Fruit fly (Drosophila melanogaster): ENCODE measurements around the gene CG17163.

Gene CG17163

dm6 chrX:23071237-23071688 lies 11.2 kb downstream of the CG17163 start:
- peak in 1 of 2 experiments; percentile 53 for TF ChIP-seq EcR (GFP tag; optimal IDR thresholded peaks at IDR 0.05)
- TF ChIP-seq pan (optimal IDR thresholded peaks at IDR 0.05) = no peak

DNA sequence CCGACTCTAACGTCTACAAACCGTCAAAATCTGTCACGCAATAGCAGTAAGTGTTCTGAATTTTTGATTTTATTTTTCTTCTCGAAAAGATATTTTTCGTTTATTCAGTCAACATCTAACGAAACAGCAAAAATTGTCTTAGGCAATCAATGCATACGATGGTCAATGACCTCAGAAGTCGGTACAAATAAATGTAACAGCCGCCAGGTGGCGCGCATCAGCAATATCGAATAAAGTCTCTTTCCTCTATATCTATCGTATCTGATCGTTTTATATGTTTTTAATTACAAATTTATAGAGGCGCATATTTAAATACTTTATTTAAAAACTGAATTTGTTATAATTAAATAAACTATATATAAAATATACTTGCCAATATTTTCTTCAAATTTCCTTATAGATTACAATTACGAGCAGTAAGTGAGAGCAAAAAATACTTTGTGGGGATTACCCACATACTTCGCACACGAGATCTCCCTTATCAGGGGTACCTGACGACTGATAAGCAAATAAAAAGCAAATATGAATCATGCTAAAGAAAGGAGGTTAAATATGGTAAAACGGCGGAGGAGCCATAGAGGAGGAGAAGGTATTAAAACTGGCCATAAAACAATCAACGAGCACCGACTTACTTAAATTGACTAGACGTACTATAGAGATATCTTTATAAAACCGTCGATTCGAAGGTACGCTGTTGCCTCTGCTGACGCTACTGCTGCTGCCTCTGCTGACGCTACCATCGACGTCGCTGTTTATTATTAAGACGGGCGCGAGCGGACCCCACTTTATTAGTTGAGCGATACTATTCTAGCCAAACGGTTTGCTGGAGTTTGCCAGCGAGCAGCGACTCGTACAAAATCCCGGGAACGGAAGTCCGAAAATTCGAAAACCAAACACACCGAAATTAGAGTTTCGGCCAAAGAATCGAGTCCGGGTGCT lies 14.7 kb downstream of the CG17163 start, which contains the start of gene CG17167:
CG17167 (plus strand) TSS at position 781 of the 939 bp plus-strand sequence.
- TF ChIP-seq EcR (GFP tag; optimal IDR thresholded peaks at IDR 0.05) (no peak), Dll (optimal IDR thresholded peaks at IDR 0.05) (no peak), pan (optimal IDR thresholded peaks at IDR 0.05) (no peak), psq (optimal IDR thresholded peaks at IDR 0.05) (no peak), usp (GFP tag; optimal IDR thresholded peaks at IDR 0.05) (no peak), CG8478 (optimal IDR thresholded peaks at IDR 0.05) (no peak)

DNA sequence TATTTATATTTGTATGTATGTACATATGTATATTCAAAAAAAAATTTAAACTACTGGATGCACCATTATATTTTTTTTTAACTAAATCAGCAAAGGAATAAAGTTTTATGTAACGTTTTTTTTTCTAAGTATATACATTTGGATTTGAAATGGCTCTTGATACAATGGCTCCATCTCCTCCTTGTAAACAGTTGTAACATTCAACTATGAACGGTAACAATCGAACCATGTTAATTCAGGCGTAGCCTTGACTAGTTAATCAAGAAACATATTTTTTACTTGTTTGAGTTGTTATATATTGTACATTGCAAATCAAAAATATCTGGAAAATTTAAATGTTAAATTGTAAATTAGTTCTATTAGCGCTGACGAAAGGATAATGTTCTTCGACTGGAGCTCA lies 46.7 kb downstream of the CG17163 start, which contains the start of gene CG12061:
CG12061 (plus strand) TSS at position 301 of the 400 bp plus-strand sequence.
- no peak for TF ChIP-seq CG8478 (optimal IDR thresholded peaks at IDR 0.05)
- no peak for TF ChIP-seq EcR (GFP tag; optimal IDR thresholded peaks at IDR 0.05)
- TF ChIP-seq psq (optimal IDR thresholded peaks at IDR 0.05) = no peak
- TF ChIP-seq Dll (optimal IDR thresholded peaks at IDR 0.05) = no peak

Data from whole organism.